Fruit fly (Drosophila melanogaster) whole organism, adult: ENCODE measurements around the gene grn.

Source experiments
- CG14711 ChIP-seq: fragments of 200-800 bp; sonication (Bioruptor generic); optimal IDR thresholded peaks from 2 replicates; lab custom pipeline; 2018; ENCODE audit warnings: missing biosample characterization, mild to moderate bottlenecking, missing genetic modification characterization, moderate library complexity
- CG1620 ChIP-seq: fragments of 200-800 bp; sonication (Bioruptor generic); optimal IDR thresholded peaks from 2 replicates; lab custom pipeline; 2016; ENCODE audit warnings: missing biosample characterization, missing genetic modification characterization
- CG7101 ChIP-seq: fragments of 200-800 bp; sonication (Bioruptor generic); optimal IDR thresholded peaks from 2 replicates; lab custom pipeline; 2018; ENCODE audit warnings: missing biosample characterization, mild to moderate bottlenecking, missing genetic modification characterization, moderate library complexity
- Mnt ChIP-seq: fragments of 200-800 bp; sonication (Bioruptor generic); optimal IDR thresholded peaks from 2 replicates; lab custom pipeline; 2016; ENCODE audit warnings: missing biosample characterization, mild to moderate bottlenecking, missing genetic modification characterization
- bab1 ChIP-seq: fragments of 200-800 bp; sonication (Bioruptor generic); optimal IDR thresholded peaks from 3 replicates; lab custom pipeline; 2019; ENCODE audit warnings: missing biosample characterization, mild to moderate bottlenecking, missing genetic modification characterization, moderate library complexity
- cic ChIP-seq: fragments of 200-800 bp; sonication (Bioruptor generic); optimal IDR thresholded peaks from 2 replicates; lab custom pipeline; 2017; ENCODE audit warnings: missing biosample characterization, mild to moderate bottlenecking, missing genetic modification characterization, moderate library complexity
- ovo ChIP-seq: fragments of 200-800 bp; sonication (Bioruptor generic); optimal IDR thresholded peaks from 2 replicates; lab custom pipeline; 2016; ENCODE audit warnings: missing biosample characterization, missing genetic modification characterization
- pad ChIP-seq: fragments of 200-800 bp; sonication (Bioruptor generic); optimal IDR thresholded peaks from 3 replicates; lab custom pipeline; 2017; ENCODE audit warnings: missing biosample characterization, missing genetic modification characterization, mild to moderate bottlenecking, moderate library complexity, missing genetic modification reagents
- toe ChIP-seq: fragments of 200-800 bp; sonication (Bioruptor generic); optimal IDR thresholded peaks from 2 replicates; lab custom pipeline; 2016; ENCODE audit warnings: missing biosample characterization, missing genetic modification characterization

dm6 chr3R:8189473-8189872 is 8.2 kb upstream of the grn start:
- no peak for TF ChIP-seq CG14711 (tag; lab: Kevin White, UChicago)
- no peak for TF ChIP-seq CG7101 (tag; lab: Kevin White, UChicago)
- TF ChIP-seq Mnt: no peak
- no peak for TF ChIP-seq CG1620
- no peak for TF ChIP-seq ovo (GFP tag; lab: Kevin White, UChicago)
- no peak for TF ChIP-seq bab1 (GFP tag; lab: Kevin White, UChicago)
- no peak for TF ChIP-seq cic (GFP tag; lab: Kevin White, UChicago)
- no peak for TF ChIP-seq toe
- TF ChIP-seq pad (GFP tag; lab: Kevin White, UChicago): no peak
